Worm (Caenorhabditis elegans) whole organism, L4 larva: Measurements from ENCODE around the gene tag-343.
A peak's percentile ranks its signal among the peaks of the same experiment; 100 is the strongest.

Source experiments
- F49E8.2 ChIP-seq: sonication (generic microtip); optimal IDR thresholded peaks from 2 replicates; lab custom pipeline; 2016; ENCODE audit warnings: missing compliant biosample characterization, mild to moderate bottlenecking, missing genetic modification characterization, borderline replicate concordance
- Y48G9A.11 ChIP-seq: fragments of 200-800 bp; sonication (Bioruptor generic); IDR thresholded peaks from 2 replicates; pipeline ENCODE4 v1.3.6; 2022; ENCODE audit warnings: missing genetic modification reagents, missing genetic modification characterization, missing compliant biosample characterization
- Y5F2A.4 ChIP-seq: fragments of 200-800 bp; sonication (Bioruptor generic); optimal IDR thresholded peaks from 2 replicates; lab custom pipeline; 2018; ENCODE audit warnings: mild to moderate bottlenecking, missing genetic modification characterization, missing compliant biosample characterization
- Y75B8A.6 ChIP-seq: fragments of 200-800 bp; sonication (Bioruptor generic); IDR thresholded peaks from 2 replicates; pipeline ENCODE4 v1.3.6; 2022; ENCODE audit warnings: missing genetic modification reagents, missing genetic modification characterization, missing compliant biosample characterization
- ama-1 ChIP-seq: fragments of 150-350 bp; optimal IDR thresholded peaks from 2 replicates; lab custom pipeline; 2014; ENCODE audit warnings: inconsistent platforms, mixed read lengths
- ceh-20 ChIP-seq: fragments of 200-800 bp; sonication (Bioruptor generic); IDR thresholded peaks from 2 replicates; pipeline ENCODE4 v1.3.6; 2022; ENCODE audit warnings: missing genetic modification reagents, missing genetic modification characterization, missing compliant biosample characterization
- ceh-44 ChIP-seq: fragments of 200-800 bp; sonication (Bioruptor generic); IDR thresholded peaks from 2 replicates; pipeline ENCODE4 v1.3.6; 2022; ENCODE audit warnings: missing genetic modification reagents, missing genetic modification characterization, missing compliant biosample characterization
- ceh-62 ChIP-seq: sonication (generic microtip); optimal IDR thresholded peaks from 2 replicates; lab custom pipeline; 2017; ENCODE audit warnings: missing biosample characterization, missing genetic modification characterization
- ceh-82 ChIP-seq: sonication (generic microtip); optimal IDR thresholded peaks from 2 replicates; lab custom pipeline; 2017; ENCODE audit warnings: missing biosample characterization, missing genetic modification characterization
- daf-16 ChIP-seq, 3 experiments: sonication (generic microtip); optimal IDR thresholded peaks; 2 replicates each; lab custom pipeline; 2016 to 2017; ENCODE audit warnings: missing genetic modification characterization in 3 of 3, missing genetic modification reagents in 3 of 3, mild to moderate bottlenecking in 2 of 3, missing compliant biosample characterization in 2 of 3, missing biosample characterization in 1 of 3, moderate library complexity in 1 of 3
- daf-8 ChIP-seq: fragments of 200-800 bp; sonication (Bioruptor generic); IDR thresholded peaks from 2 replicates; pipeline ENCODE4 v1.3.6; 2022; ENCODE audit warnings: missing genetic modification characterization, missing compliant biosample characterization
- dmd-6 ChIP-seq: fragments of 200-800 bp; sonication (Bioruptor generic); IDR thresholded peaks from 2 replicates; pipeline ENCODE4 v1.3.6; 2022; ENCODE audit warnings: missing genetic modification reagents, missing genetic modification characterization, missing compliant biosample characterization
- dmd-8 ChIP-seq: fragments of 200-800 bp; sonication (Bioruptor generic); IDR thresholded peaks from 2 replicates; pipeline ENCODE4 v1.3.6; 2022; ENCODE audit warnings: missing genetic modification characterization, missing compliant biosample characterization
- dpl-1 ChIP-seq: fragments of 150-350 bp; optimal IDR thresholded peaks from 2 replicates; lab custom pipeline; 2014; ENCODE audit warnings: missing biosample characterization, missing genetic modification reagents, missing genetic modification characterization
- duxl-1 ChIP-seq: sonication (generic microtip); optimal IDR thresholded peaks from 2 replicates; lab custom pipeline; 2016; ENCODE audit warnings: mild to moderate bottlenecking, missing genetic modification characterization, moderate library complexity, missing compliant biosample characterization; ENCODE audit not compliant: poor library complexity
- dve-1 ChIP-seq: sonication (generic microtip); optimal IDR thresholded peaks from 2 replicates; lab custom pipeline; 2017; ENCODE audit warnings: antibody characterized with exemption, mild to moderate bottlenecking, missing genetic modification characterization, missing compliant biosample characterization; ENCODE audit not compliant: insufficient read depth
- egl-43 ChIP-seq: fragments of 200-800 bp; sonication (Bioruptor generic); IDR thresholded peaks from 2 replicates; pipeline ENCODE4 v1.3.6; 2022; ENCODE audit warnings: missing genetic modification reagents, missing genetic modification characterization, missing compliant biosample characterization
- hif-1 ChIP-seq, 2 experiments: sonication (generic microtip); optimal IDR thresholded peaks; 2 replicates each; lab custom pipeline; 2016 to 2017; ENCODE audit warnings: missing compliant biosample characterization in 2 of 2, missing genetic modification characterization in 2 of 2, missing genetic modification reagents in 2 of 2, missing genotype in 2 of 2, mild to moderate bottlenecking in 1 of 2
- hlh-11 ChIP-seq: fragments of 200-800 bp; sonication (Bioruptor generic); optimal IDR thresholded peaks from 2 replicates; lab custom pipeline; 2018; ENCODE audit warnings: mild to moderate bottlenecking, missing genetic modification characterization, missing compliant biosample characterization
- hlh-30 ChIP-seq: sonication (generic microtip); optimal IDR thresholded peaks from 2 replicates; lab custom pipeline; 2017; ENCODE audit warnings: antibody characterized with exemption, mild to moderate bottlenecking, missing genetic modification characterization, missing compliant biosample characterization; ENCODE audit not compliant: insufficient read depth
- hmg-1.1 ChIP-seq: fragments of 200-800 bp; sonication (Bioruptor generic); IDR thresholded peaks from 2 replicates; pipeline ENCODE4 v1.3.6; 2022; ENCODE audit warnings: missing genetic modification reagents, missing genetic modification characterization, missing compliant biosample characterization
- jun-1 ChIP-seq: fragments of 150-350 bp; optimal IDR thresholded peaks from 2 replicates; lab custom pipeline; 2014; ENCODE audit warnings: missing biosample characterization, missing genetic modification reagents, missing genetic modification characterization
- lin-13 ChIP-seq: fragments of 150-350 bp; optimal IDR thresholded peaks from 2 replicates; lab custom pipeline; 2014; ENCODE audit warnings: missing biosample characterization, missing genetic modification reagents, missing genetic modification characterization
- lin-39 ChIP-seq: fragments of 150-350 bp; optimal IDR thresholded peaks from 2 replicates; lab custom pipeline; 2014; ENCODE audit warnings: missing biosample characterization, missing genetic modification reagents, missing genetic modification characterization
- lir-3 ChIP-seq: sonication (generic microtip); optimal IDR thresholded peaks from 2 replicates; lab custom pipeline; 2016; ENCODE audit warnings: mild to moderate bottlenecking, missing genetic modification characterization, missing compliant biosample characterization
- mdl-1 ChIP-seq, 2 experiments: fragments of 150-350 bp in 1 of 2; sonication (generic microtip) in 1 of 2; optimal IDR thresholded peaks; 2 replicates each; lab custom pipeline; 2014 to 2017; ENCODE audit warnings: missing biosample characterization in 2 of 2, missing genetic modification characterization in 2 of 2
- mes-2 ChIP-seq: sonication (generic microtip); optimal IDR thresholded peaks from 2 replicates; lab custom pipeline; 2016; ENCODE audit warnings: missing genotype, mild to moderate bottlenecking, missing genetic modification characterization, missing compliant biosample characterization; ENCODE audit not compliant: poor library complexity, severe bottlenecking
- mxl-3 ChIP-seq: fragments of 200-800 bp; sonication (Bioruptor generic); optimal IDR thresholded peaks from 2 replicates; lab custom pipeline; 2018; ENCODE audit warnings: mild to moderate bottlenecking, missing genetic modification characterization, missing compliant biosample characterization
- nhr-11 ChIP-seq: fragments of 150-350 bp; optimal IDR thresholded peaks from 2 replicates; lab custom pipeline; 2014; ENCODE audit warnings: missing biosample characterization, missing genetic modification characterization
- nhr-111 ChIP-seq: fragments of 200-800 bp; sonication (Bioruptor generic); optimal IDR thresholded peaks from 2 replicates; lab custom pipeline; 2018; ENCODE audit warnings: mild to moderate bottlenecking, missing genetic modification characterization, missing compliant biosample characterization
- nhr-237 ChIP-seq: sonication (generic microtip); optimal IDR thresholded peaks from 2 replicates; lab custom pipeline; 2017; ENCODE audit warnings: missing biosample characterization, missing genetic modification characterization
- nhr-28 ChIP-seq: fragments of 150-350 bp; optimal IDR thresholded peaks from 2 replicates; lab custom pipeline; 2014; ENCODE audit warnings: missing biosample characterization, missing genetic modification characterization
- nhr-48 ChIP-seq: sonication (generic microtip); optimal IDR thresholded peaks from 2 replicates; lab custom pipeline; 2016; ENCODE audit warnings: mild to moderate bottlenecking, missing genetic modification characterization, missing compliant biosample characterization
- php-3 ChIP-seq: fragments of 200-800 bp; sonication (Bioruptor generic); IDR thresholded peaks from 2 replicates; pipeline ENCODE4 v1.3.6; 2022; ENCODE audit warnings: missing genetic modification reagents, missing genetic modification characterization, missing compliant biosample characterization
- pqm-1 ChIP-seq: sonication (generic microtip); optimal IDR thresholded peaks from 2 replicates; lab custom pipeline; 2017; ENCODE audit warnings: missing biosample characterization, missing genetic modification characterization
- saeg-2 ChIP-seq: fragments of 200-800 bp; sonication (Bioruptor generic); IDR thresholded peaks from 2 replicates; pipeline ENCODE4 v1.3.6; 2022; ENCODE audit warnings: missing genetic modification reagents, missing genetic modification characterization, missing compliant biosample characterization
- sdz-12 ChIP-seq: fragments of 200-800 bp; sonication (Bioruptor generic); optimal IDR thresholded peaks from 2 replicates; lab custom pipeline; 2018; ENCODE audit warnings: mild to moderate bottlenecking, missing genetic modification characterization, missing compliant biosample characterization
- set-16 ChIP-seq: fragments of 200-800 bp; sonication (Bioruptor generic); IDR thresholded peaks from 2 replicates; pipeline ENCODE4 v1.3.6; 2022; ENCODE audit warnings: missing genetic modification reagents, missing genetic modification characterization, missing compliant biosample characterization
- snpc-4 ChIP-seq: fragments of 150-350 bp; optimal IDR thresholded peaks from 2 replicates; lab custom pipeline; 2014; ENCODE audit warnings: missing biosample characterization, missing genetic modification characterization
- spr-3 ChIP-seq: fragments of 200-800 bp; sonication (Bioruptor generic); optimal IDR thresholded peaks from 2 replicates; lab custom pipeline; 2018; ENCODE audit warnings: mild to moderate bottlenecking, missing genetic modification characterization, missing compliant biosample characterization
- unc-39 ChIP-seq: sonication (generic microtip); optimal IDR thresholded peaks from 2 replicates; lab custom pipeline; 2017; ENCODE audit warnings: missing biosample characterization, missing genetic modification characterization
- unc-62 ChIP-seq, 3 experiments: fragments of 150-350 bp in 1 of 3; sonication (generic microtip); optimal IDR thresholded peaks in 2 of 3; peaks in 1 of 3; 1 replicate in 1 of 3; 2 replicates in 2 of 3; lab custom pipeline; 2014 to 2017; ENCODE audit warnings: missing biosample characterization in 3 of 3, missing genetic modification characterization in 3 of 3, missing genetic modification reagents in 3 of 3, missing genotype in 1 of 3
- zfp-2 ChIP-seq: sonication (generic microtip); optimal IDR thresholded peaks from 2 replicates; lab custom pipeline; 2016; ENCODE audit warnings: mild to moderate bottlenecking, missing genetic modification characterization, missing compliant biosample characterization
- ztf-11 ChIP-seq: fragments of 150-350 bp; optimal IDR thresholded peaks from 2 replicates; lab custom pipeline; 2014; ENCODE audit warnings: missing biosample characterization, missing genetic modification characterization

tag-343 gene

DNA sequence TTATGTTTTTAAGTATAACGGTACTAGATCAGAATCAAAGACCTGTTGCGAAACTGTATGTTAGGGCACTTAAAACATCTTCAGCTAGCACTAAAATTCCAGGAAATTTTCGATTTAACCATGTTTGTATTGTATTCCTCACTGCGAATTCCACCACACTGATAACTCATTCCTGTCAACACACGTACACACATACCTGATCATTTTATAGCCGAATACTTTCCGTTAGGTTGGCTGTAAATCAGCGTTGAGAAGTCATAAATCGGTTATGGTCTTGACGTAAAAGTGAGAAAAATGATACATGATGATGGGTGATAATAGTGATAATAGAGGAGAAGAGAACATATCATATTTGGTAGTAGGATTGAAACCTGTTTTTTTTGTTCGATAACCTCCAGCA lies 1.2 kb upstream of the tag-343 start:
- TF ChIP-seq lin-39 (tag; lab: Kevin White, UChicago), result no peak
- no peak for TF ChIP-seq nhr-48 (tag; lab: Kevin White, UChicago)
- TF ChIP-seq Y48G9A.11, result no peak
- TF ChIP-seq daf-16 (GFP tag; optimal IDR thresholded peaks at IDR 0.05; lab: Kevin White, UChicago), result no peak
- TF ChIP-seq daf-16 (tag; optimal IDR thresholded peaks at IDR 0.05; lab: Kevin White, UChicago), result peak; percentile 55
- peak; percentile 75 for TF ChIP-seq php-3 (GFP tag; lab: Robert Waterston, UW)
- no peak for TF ChIP-seq ceh-44 (GFP tag; lab: Robert Waterston, UW)
- no peak for TF ChIP-seq dmd-8 (GFP tag; lab: Robert Waterston, UW)
- no peak for TF ChIP-seq zfp-2
- TF ChIP-seq mdl-1 (tag; optimal IDR thresholded peaks at IDR 0.05; lab: Kevin White, UChicago), result no peak
- TF ChIP-seq spr-3, result no peak

DNA sequence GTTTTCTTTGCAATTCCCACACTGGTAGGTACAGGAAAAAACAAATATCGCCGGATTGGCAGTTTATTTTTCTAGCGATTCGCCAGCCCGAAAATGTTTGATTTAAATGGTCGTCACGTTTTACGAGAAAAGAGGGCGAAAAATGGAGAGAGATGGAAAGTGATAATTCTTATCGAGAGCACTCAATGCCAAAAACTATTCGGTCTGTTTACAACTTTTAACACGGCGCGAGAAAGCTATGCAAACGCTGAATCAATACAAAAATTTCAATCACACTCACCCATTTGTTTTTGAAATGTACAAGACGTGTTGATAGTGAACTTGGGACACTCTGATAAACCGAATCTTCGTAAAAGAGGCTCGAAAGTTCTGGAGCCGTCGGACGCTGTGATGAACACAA lies 1.9 kb downstream of the tag-343 start:
- TF ChIP-seq Y48G9A.11, result no peak
- peak; percentile 63 for TF ChIP-seq pqm-1
- no peak for TF ChIP-seq duxl-1
- no peak for TF ChIP-seq nhr-237 (tag; lab: Kevin White, UChicago)
- no peak for TF ChIP-seq lir-3 (tag; lab: Kevin White, UChicago)
- no peak for TF ChIP-seq Y5F2A.4 (GFP tag; lab: Kevin White, UChicago)
- no peak for TF ChIP-seq ceh-62 (tag; lab: Kevin White, UChicago)
- no peak for TF ChIP-seq ceh-82
- TF ChIP-seq hlh-30, result peak; percentile 26
- peak; percentile 61 for TF ChIP-seq hlh-11
- TF ChIP-seq mdl-1 (tag; optimal IDR thresholded peaks at IDR 0.05; lab: Kevin White, UChicago), result peak in 1 of 2 experiments; percentile 18
- TF ChIP-seq set-16 (GFP tag; lab: Robert Waterston, UW), result no peak
- TF ChIP-seq Y75B8A.6, result no peak
- no peak for TF ChIP-seq F49E8.2 (tag; lab: Kevin White, UChicago)
- peak; percentile 23 for TF ChIP-seq mes-2
- TF ChIP-seq daf-8 (GFP tag; lab: Robert Waterston, UW), result no peak
- TF ChIP-seq dve-1, result peak; percentile 71
- peak; percentile 70; the same call in 1 of the 2 replicates for TF ChIP-seq php-3 (GFP tag; lab: Robert Waterston, UW)
- no peak for TF ChIP-seq saeg-2
- no peak for TF ChIP-seq daf-16 (GFP tag; optimal IDR thresholded peaks at IDR 0.05; lab: Kevin White, UChicago)
- TF ChIP-seq daf-16 (tag; optimal IDR thresholded peaks at IDR 0.05; lab: Kevin White, UChicago), result peak; percentile 99
- no peak for TF ChIP-seq snpc-4
- peak; percentile 53; the same call in 1 of the 2 replicates for TF ChIP-seq dmd-6 (GFP tag; lab: Robert Waterston, UW)
- TF ChIP-seq hmg-1.1 (GFP tag; lab: Robert Waterston, UW), result no peak
- peak; percentile 58 for TF ChIP-seq nhr-28 (tag; lab: Kevin White, UChicago)

DNA sequence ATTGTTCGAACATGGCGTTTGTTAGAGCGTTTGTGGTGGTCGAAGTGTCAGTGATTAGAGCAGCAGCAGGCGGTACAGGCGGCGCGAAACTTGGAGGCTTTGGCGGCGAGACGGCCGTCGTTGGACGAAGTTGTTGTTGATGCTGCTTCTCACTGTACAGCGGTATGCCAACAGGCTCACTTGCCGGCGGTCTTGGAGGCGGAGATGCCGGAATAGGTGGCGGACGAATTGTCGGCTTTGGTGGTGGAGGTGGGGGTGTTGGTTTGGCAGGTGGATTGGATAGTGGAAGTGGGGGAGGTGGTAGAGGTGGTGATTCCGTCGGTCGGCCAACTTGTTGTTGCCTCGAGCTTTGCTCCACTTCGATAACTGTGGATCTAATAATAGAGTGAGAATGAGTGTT lies 3.3 kb downstream of the tag-343 start:
- TF ChIP-seq php-3 (GFP tag; lab: Robert Waterston, UW) (0 out of 2 replicates have a peak, but pooled peaks have one; percentile 39), hlh-11 (peak; percentile 18), egl-43 (GFP tag; lab: Robert Waterston, UW) (0 out of 2 replicates have a peak, but pooled peaks have one; percentile 58), set-16 (GFP tag; lab: Robert Waterston, UW) (peak; percentile 86), jun-1 (tag; lab: Kevin White, UChicago) (no peak)

DNA sequence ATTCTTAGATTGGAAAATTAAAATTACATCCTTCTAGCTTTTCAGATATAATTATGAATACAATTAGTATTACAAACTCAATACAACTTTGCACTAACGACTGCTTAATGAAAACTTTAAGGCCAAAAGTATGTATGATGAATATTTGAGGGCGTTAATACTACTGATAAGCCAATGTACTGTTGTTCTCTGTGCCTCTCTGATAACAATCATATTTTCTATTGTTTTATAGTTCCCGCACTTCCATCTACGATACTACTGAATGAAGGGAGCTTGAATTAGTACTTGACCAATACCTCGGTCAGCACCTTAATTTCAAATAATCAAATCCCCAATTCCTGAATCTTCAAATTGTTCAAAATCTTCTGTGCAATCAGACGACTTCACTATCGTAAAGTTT lies 5.4 kb downstream of the tag-343 start:
- TF ChIP-seq nhr-111 (GFP tag; lab: Kevin White, UChicago) (no peak), nhr-11 (tag; lab: Kevin White, UChicago) (no peak), lin-13 (GFP tag; lab: Kevin White, UChicago) (no peak), nhr-28 (tag; lab: Kevin White, UChicago) (peak; percentile 60), spr-3 (no peak), unc-62 (GFP tag; optimal IDR thresholded peaks at IDR 0.05 in 1 of 2; lab: Kevin White, UChicago) (no peak), unc-62 (tag; optimal IDR thresholded peaks at IDR 0.05; lab: Kevin White, UChicago) (no peak), pqm-1 (peak; percentile 55), dve-1 (peak; percentile 13), unc-39 (tag; lab: Kevin White, UChicago) (no peak), hif-1 (tag; optimal IDR thresholded peaks at IDR 0.05; lab: Kevin White, UChicago) (no peak), mes-2 (no peak), sdz-12 (GFP tag; lab: Kevin White, UChicago) (no peak), F49E8.2 (tag; lab: Kevin White, UChicago) (no peak), ama-1 (lab: Kevin White, UChicago) (no peak), mxl-3 (GFP tag; lab: Kevin White, UChicago) (no peak), dpl-1 (GFP tag; lab: Kevin White, UChicago) (no peak), dmd-6 (GFP tag; lab: Robert Waterston, UW) (peak; percentile 22; the same call in 1 of the 2 replicates), lin-39 (tag; lab: Kevin White, UChicago) (no peak), ztf-11 (tag; lab: Kevin White, UChicago) (no peak), ceh-20 (GFP tag; lab: Robert Waterston, UW) (no peak)
